Worm (Caenorhabditis elegans) whole organism, late embryonic: Measurements from ENCODE around the gene fbxc-25.

Experiments used
- C08G9.2 ChIP-seq: sonication (generic microtip); optimal IDR thresholded peaks from 2 replicates; lab custom pipeline; 2016; ENCODE audit warnings: mild to moderate bottlenecking, missing genetic modification characterization, moderate library complexity, missing compliant biosample characterization
- C38D4.7 ChIP-seq: fragments of 200-800 bp; sonication (Bioruptor generic); optimal IDR thresholded peaks from 2 replicates; lab custom pipeline; 2018; ENCODE audit warnings: mild to moderate bottlenecking, missing genetic modification characterization, moderate library complexity, missing compliant biosample characterization
- F13H6.1 ChIP-seq: sonication (generic microtip); optimal IDR thresholded peaks from 2 replicates; lab custom pipeline; 2016; ENCODE audit warnings: missing genetic modification characterization, missing compliant biosample characterization
- K02D7.2 ChIP-seq: sonication (generic microtip); optimal IDR thresholded peaks from 2 replicates; lab custom pipeline; 2017; ENCODE audit warnings: mild to moderate bottlenecking, missing genetic modification characterization, missing compliant biosample characterization
- K09A11.1 ChIP-seq: sonication (generic microtip); optimal IDR thresholded peaks from 2 replicates; lab custom pipeline; 2017; ENCODE audit warnings: antibody characterized with exemption, mild to moderate bottlenecking, missing genetic modification characterization, missing compliant biosample characterization; ENCODE audit not compliant: insufficient read depth
- ceh-14 ChIP-seq: sonication (generic microtip); optimal IDR thresholded peaks from 2 replicates; lab custom pipeline; 2016; ENCODE audit warnings: missing genotype, missing genetic modification characterization, missing compliant biosample characterization
- ceh-19 ChIP-seq: fragments of 200-800 bp; sonication (Bioruptor generic); optimal IDR thresholded peaks from 2 replicates; lab custom pipeline; 2018; ENCODE audit warnings: mild to moderate bottlenecking, missing genetic modification characterization, missing compliant biosample characterization
- ceh-30 ChIP-seq: fragments of 150-350 bp; optimal IDR thresholded peaks from 2 replicates; lab custom pipeline; 2014; ENCODE audit warnings: missing biosample characterization, missing genetic modification characterization
- ceh-34 ChIP-seq: sonication (generic microtip); optimal IDR thresholded peaks from 2 replicates; lab custom pipeline; 2016; ENCODE audit warnings: mild to moderate bottlenecking, missing genetic modification characterization, missing compliant biosample characterization
- ceh-9 ChIP-seq: sonication (generic microtip); optimal IDR thresholded peaks from 2 replicates; lab custom pipeline; 2016; ENCODE audit warnings: mild to moderate bottlenecking, missing genetic modification characterization, inconsistent platforms, missing compliant biosample characterization
- dmd-4 ChIP-seq: sonication (generic microtip); optimal IDR thresholded peaks from 2 replicates; lab custom pipeline; 2016; ENCODE audit warnings: borderline replicate concordance, missing genetic modification characterization, missing compliant biosample characterization
- elt-4 ChIP-seq: sonication (generic microtip); optimal IDR thresholded peaks from 2 replicates; lab custom pipeline; 2016; ENCODE audit warnings: missing genetic modification characterization, missing compliant biosample characterization
- fax-1 ChIP-seq: sonication (generic microtip); optimal IDR thresholded peaks from 2 replicates; lab custom pipeline; 2016; ENCODE audit warnings: missing genotype, missing genetic modification characterization, missing compliant biosample characterization
- fkh-10 ChIP-seq: fragments of 150-350 bp; optimal IDR thresholded peaks from 2 replicates; lab custom pipeline; 2014; ENCODE audit warnings: missing biosample characterization, missing genetic modification reagents, missing genetic modification characterization
- fkh-6 ChIP-seq: sonication (generic microtip); optimal IDR thresholded peaks from 2 replicates; lab custom pipeline; 2016; ENCODE audit warnings: missing genetic modification characterization, missing compliant biosample characterization
- gmeb-2 ChIP-seq: sonication (generic microtip); optimal IDR thresholded peaks from 2 replicates; lab custom pipeline; 2016; ENCODE audit warnings: missing genetic modification characterization, inconsistent platforms, missing compliant biosample characterization
- hlh-15 ChIP-seq: sonication (generic microtip); optimal IDR thresholded peaks from 2 replicates; lab custom pipeline; 2016; ENCODE audit warnings: missing genetic modification characterization, missing compliant biosample characterization
- hlh-6 ChIP-seq: sonication (generic microtip); optimal IDR thresholded peaks from 2 replicates; lab custom pipeline; 2016; ENCODE audit warnings: missing genotype, missing genetic modification characterization, missing compliant biosample characterization
- hlh-8 ChIP-seq: sonication (generic microtip); optimal IDR thresholded peaks from 2 replicates; lab custom pipeline; 2016; ENCODE audit warnings: missing genotype, missing genetic modification characterization, missing compliant biosample characterization
- lim-6 ChIP-seq: sonication (generic microtip); optimal IDR thresholded peaks from 2 replicates; lab custom pipeline; 2016; ENCODE audit warnings: missing genetic modification characterization, missing compliant biosample characterization
- lin-11 ChIP-seq: fragments of 200-800 bp; sonication (Bioruptor generic); optimal IDR thresholded peaks from 2 replicates; lab custom pipeline; 2018; ENCODE audit warnings: mild to moderate bottlenecking, missing genetic modification characterization, missing compliant biosample characterization
- mec-3 ChIP-seq: sonication (generic microtip); optimal IDR thresholded peaks from 2 replicates; lab custom pipeline; 2016; ENCODE audit warnings: borderline replicate concordance, missing genetic modification characterization, missing compliant biosample characterization
- nfya-1 ChIP-seq: sonication (generic microtip); optimal IDR thresholded peaks from 2 replicates; lab custom pipeline; 2017; ENCODE audit warnings: missing genetic modification characterization, mild to moderate bottlenecking, missing compliant biosample characterization, antibody characterized with exemption, moderate library complexity
- nhr-232 ChIP-seq: sonication (generic microtip); optimal IDR thresholded peaks from 2 replicates; lab custom pipeline; 2016; ENCODE audit warnings: missing genetic modification characterization, missing compliant biosample characterization
- npax-4 ChIP-seq: sonication (generic microtip); optimal IDR thresholded peaks from 2 replicates; lab custom pipeline; 2016; ENCODE audit warnings: missing genetic modification characterization, missing compliant biosample characterization
- pag-3 ChIP-seq: sonication (generic microtip); optimal IDR thresholded peaks from 2 replicates; lab custom pipeline; 2016; ENCODE audit warnings: missing compliant biosample characterization, missing genetic modification characterization, borderline replicate concordance
- pha-2 ChIP-seq: sonication (generic microtip); optimal IDR thresholded peaks from 2 replicates; lab custom pipeline; 2017; ENCODE audit warnings: mild to moderate bottlenecking, missing genetic modification characterization, missing compliant biosample characterization
- pha-4 ChIP-seq: fragments of 150-350 bp; optimal IDR thresholded peaks from 2 replicates; lab custom pipeline; 2018; ENCODE audit warnings: missing biosample characterization, missing genetic modification reagents, missing genetic modification characterization
- pqm-1 ChIP-seq: sonication (generic microtip); optimal IDR thresholded peaks from 2 replicates; lab custom pipeline; 2016; ENCODE audit warnings: missing genetic modification characterization, missing compliant biosample characterization
- pros-1 ChIP-seq: fragments of 150-350 bp; optimal IDR thresholded peaks from 2 replicates; lab custom pipeline; 2014; ENCODE audit warnings: missing biosample characterization, missing genetic modification reagents, missing genetic modification characterization
- ref-2 ChIP-seq: sonication (generic microtip); optimal IDR thresholded peaks from 2 replicates; lab custom pipeline; 2016; ENCODE audit warnings: missing genetic modification characterization, missing compliant biosample characterization
- rnt-1 ChIP-seq: sonication (generic microtip); optimal IDR thresholded peaks from 2 replicates; lab custom pipeline; 2016; ENCODE audit warnings: missing genetic modification characterization, missing compliant biosample characterization
- sdc-2 ChIP-seq: sonication (generic microtip); optimal IDR thresholded peaks from 2 replicates; lab custom pipeline; 2016; ENCODE audit warnings: missing genotype, missing genetic modification characterization, missing compliant biosample characterization
- sox-2 ChIP-seq: fragments of 200-800 bp; sonication (Bioruptor generic); IDR thresholded peaks from 2 replicates; pipeline ENCODE4 v1.3.6; 2022; ENCODE audit warnings: missing genetic modification reagents, missing genetic modification characterization, missing compliant biosample characterization
- syd-9 ChIP-seq: sonication (generic microtip); optimal IDR thresholded peaks from 2 replicates; lab custom pipeline; 2016; ENCODE audit warnings: mild to moderate bottlenecking, missing genetic modification characterization, moderate library complexity, missing compliant biosample characterization
- ttx-3 ChIP-seq: sonication (generic microtip); optimal IDR thresholded peaks from 2 replicates; lab custom pipeline; 2016; ENCODE audit warnings: missing genetic modification reagents, missing genetic modification characterization, missing compliant biosample characterization
- unc-55 ChIP-seq: sonication (generic microtip); optimal IDR thresholded peaks from 2 replicates; lab custom pipeline; 2017; ENCODE audit warnings: missing biosample characterization, missing genetic modification reagents, missing genetic modification characterization
- unc-86 ChIP-seq: sonication (generic microtip); optimal IDR thresholded peaks from 2 replicates; lab custom pipeline; 2016; ENCODE audit warnings: missing genetic modification characterization, missing compliant biosample characterization
- zip-5 ChIP-seq: sonication (generic microtip); optimal IDR thresholded peaks from 2 replicates; lab custom pipeline; 2016; ENCODE audit warnings: missing genetic modification characterization, missing compliant biosample characterization
- ztf-16 ChIP-seq: sonication (generic microtip); optimal IDR thresholded peaks from 2 replicates; lab custom pipeline; 2017; ENCODE audit warnings: missing genetic modification characterization, missing compliant biosample characterization

fbxc-25 gene

ce11 chrII:2335572-2335971, 39.5 kb upstream of the fbxc-25 start, which contains the start of gene F43C11.7:
Gene F43C11.7, plus strand, starts transcription at chrII:2335897.
- TF ChIP-seq C08G9.2: no peak
- TF ChIP-seq dmd-4: no peak
- TF ChIP-seq sox-2 (GFP tag; lab: Robert Waterston, UW): no peak
- TF ChIP-seq syd-9 (tag; lab: Kevin White, UChicago): no peak
- TF ChIP-seq unc-55 (GFP tag; lab: Kevin White, UChicago): no peak
- TF ChIP-seq pros-1: no peak
- TF ChIP-seq gmeb-2 (tag; lab: Kevin White, UChicago): no peak
- TF ChIP-seq mec-3 (tag; lab: Kevin White, UChicago): no peak
- no peak for TF ChIP-seq pha-2 (tag; lab: Kevin White, UChicago)
- TF ChIP-seq elt-4 (tag; lab: Kevin White, UChicago): no peak
- no peak for TF ChIP-seq pha-4
- TF ChIP-seq npax-4 (tag; lab: Kevin White, UChicago): no peak
- TF ChIP-seq nhr-232 (tag; lab: Kevin White, UChicago): no peak
- no peak for TF ChIP-seq K02D7.2 (tag; lab: Kevin White, UChicago)
- no peak for TF ChIP-seq sdc-2 (tag; lab: Kevin White, UChicago)
- TF ChIP-seq fax-1 (tag; lab: Kevin White, UChicago): no peak

ce11 chrII:2332220-2332619, 36.2 kb upstream of the fbxc-25 start, which contains the start of gene F43C11.8:
Gene F43C11.8, plus strand, starts transcription at chrII:2332520.
- TF ChIP-seq C08G9.2: no peak
- TF ChIP-seq lin-11 (tag; lab: Kevin White, UChicago): no peak
- TF ChIP-seq hlh-6: no peak
- no peak for TF ChIP-seq lim-6 (tag; lab: Kevin White, UChicago)
- TF ChIP-seq mec-3 (tag; lab: Kevin White, UChicago): no peak
- no peak for TF ChIP-seq sdc-2 (tag; lab: Kevin White, UChicago)
- TF ChIP-seq F13H6.1 (tag; lab: Kevin White, UChicago): no peak
- TF ChIP-seq K02D7.2 (tag; lab: Kevin White, UChicago): no peak
- TF ChIP-seq hlh-15 (tag; lab: Kevin White, UChicago): no peak
- TF ChIP-seq nhr-232 (tag; lab: Kevin White, UChicago): no peak
- no peak for TF ChIP-seq nfya-1 (tag; lab: Kevin White, UChicago)
- no peak for TF ChIP-seq fkh-6 (tag; lab: Kevin White, UChicago)
- TF ChIP-seq pag-3 (tag; lab: Kevin White, UChicago): no peak
- no peak for TF ChIP-seq pros-1
- TF ChIP-seq C38D4.7 (GFP tag; lab: Kevin White, UChicago): no peak
- TF ChIP-seq ceh-34 (tag; lab: Kevin White, UChicago): no peak
- no peak for TF ChIP-seq fax-1 (tag; lab: Kevin White, UChicago)
- no peak for TF ChIP-seq ceh-14 (tag; lab: Kevin White, UChicago)
- no peak for TF ChIP-seq npax-4 (tag; lab: Kevin White, UChicago)
- TF ChIP-seq ceh-30 (tag; lab: Kevin White, UChicago): no peak

ce11 chrII:2330462-2330861, 34.4 kb upstream of the fbxc-25 start:
- TF ChIP-seq ceh-9 (tag; lab: Kevin White, UChicago) (no peak), pag-3 (tag; lab: Kevin White, UChicago) (no peak), zip-5 (tag; lab: Kevin White, UChicago) (no peak), ztf-16 (tag; lab: Kevin White, UChicago) (no peak), fkh-10 (no peak), ttx-3 (no peak), pros-1 (no peak), pha-2 (tag; lab: Kevin White, UChicago) (no peak), ceh-19 (GFP tag; lab: Kevin White, UChicago) (no peak), K09A11.1 (tag; lab: Kevin White, UChicago) (no peak)

- TF ChIP-seq ref-2 (tag; lab: Kevin White, UChicago): no peak
- no peak for TF ChIP-seq unc-86 (tag; lab: Kevin White, UChicago)
- no peak for TF ChIP-seq nhr-232 (tag; lab: Kevin White, UChicago)
- TF ChIP-seq dmd-4: no peak
- no peak for TF ChIP-seq pqm-1
- no peak for TF ChIP-seq sox-2 (GFP tag; lab: Robert Waterston, UW)
- TF ChIP-seq mec-3 (tag; lab: Kevin White, UChicago): no peak
- TF ChIP-seq hlh-8 (tag; lab: Kevin White, UChicago): no peak
- no peak for TF ChIP-seq syd-9 (tag; lab: Kevin White, UChicago)
- no peak for TF ChIP-seq pha-2 (tag; lab: Kevin White, UChicago)
- TF ChIP-seq rnt-1: no peak
- TF ChIP-seq zip-5 (tag; lab: Kevin White, UChicago): no peak
- TF ChIP-seq, all 69 proteins: peak for 0
Measured at ce11 chrII:2328963-2329442, 32.9 kb upstream of the fbxc-25 start, which contains the start of the genes ZK1240.8 and ZK1240.1. Gene ZK1240.8, minus strand, starts transcription at chrII:2329063. Gene ZK1240.1, plus strand, starts transcription at chrII:2329392.
